Worm (Caenorhabditis elegans) whole organism, early embryonic: ENCODE results near the gene hot-1.

Experiments used
- B0310.2 ChIP-seq: sonication (generic microtip); optimal IDR thresholded peaks from 2 replicates; lab custom pipeline; 2016; ENCODE audit warnings: mild to moderate bottlenecking, missing genetic modification characterization, missing compliant biosample characterization
- F13C5.2 ChIP-seq: sonication (generic microtip); optimal IDR thresholded peaks from 2 replicates; lab custom pipeline; 2017; ENCODE audit warnings: mild to moderate bottlenecking, missing genetic modification characterization, inconsistent platforms, missing compliant biosample characterization
- aly-1 ChIP-seq: sonication (generic microtip); optimal IDR thresholded peaks from 2 replicates; lab custom pipeline; 2016; ENCODE audit warnings: missing genetic modification characterization, missing compliant biosample characterization
- ama-1 ChIP-seq: fragments of 150-350 bp; optimal IDR thresholded peaks from 2 replicates; lab custom pipeline; 2014
- ceh-13 ChIP-seq: fragments of 200-800 bp; sonication (Bioruptor generic); optimal IDR thresholded peaks from 2 replicates; lab custom pipeline; 2018; ENCODE audit warnings: mild to moderate bottlenecking, missing genetic modification characterization, missing compliant biosample characterization
- ceh-36 ChIP-seq: sonication (generic microtip); optimal IDR thresholded peaks from 2 replicates; lab custom pipeline; 2016; ENCODE audit warnings: missing genetic modification characterization, inconsistent platforms, missing compliant biosample characterization
- ets-7 ChIP-seq: sonication (generic microtip); optimal IDR thresholded peaks from 2 replicates; lab custom pipeline; 2016; ENCODE audit warnings: missing genotype, missing genetic modification characterization, missing compliant biosample characterization
- flt-1 ChIP-seq: fragments of 200-800 bp; sonication (Bioruptor generic); IDR thresholded peaks from 2 replicates; pipeline ENCODE4 v1.3.6; 2022; ENCODE audit warnings: missing genetic modification characterization, missing compliant biosample characterization
- hmbx-1 ChIP-seq: sonication (generic microtip); optimal IDR thresholded peaks from 2 replicates; lab custom pipeline; 2016; ENCODE audit warnings: mild to moderate bottlenecking, missing genetic modification characterization, missing compliant biosample characterization
- hmg-4 ChIP-seq: fragments of 200-800 bp; sonication (Bioruptor generic); optimal IDR thresholded peaks from 2 replicates; lab custom pipeline; 2018; ENCODE audit warnings: mild to moderate bottlenecking, missing genetic modification characterization, missing compliant biosample characterization
- hnd-1 ChIP-seq: sonication (generic microtip); optimal IDR thresholded peaks from 2 replicates; lab custom pipeline; 2016; ENCODE audit warnings: missing genetic modification characterization, missing compliant biosample characterization
- pes-1 ChIP-seq: fragments of 200-800 bp; sonication (Bioruptor generic); IDR thresholded peaks from 2 replicates; pipeline ENCODE4 v1.3.6; 2022; ENCODE audit warnings: missing genetic modification reagents, missing genetic modification characterization, missing compliant biosample characterization
- scrt-1 ChIP-seq: fragments of 200-800 bp; sonication (Bioruptor generic); IDR thresholded peaks from 2 replicates; pipeline ENCODE4 v1.3.6; 2022; ENCODE audit warnings: missing genetic modification characterization, missing compliant biosample characterization
- sea-1 ChIP-seq: fragments of 200-800 bp; sonication (Bioruptor generic); conservative IDR thresholded peaks from 2 replicates; pipeline ENCODE4 v1.3.6; 2022; ENCODE audit warnings: missing genetic modification characterization, missing compliant biosample characterization
- tbx-11 ChIP-seq: fragments of 200-800 bp; sonication (Bioruptor generic); IDR thresholded peaks from 2 replicates; pipeline ENCODE4 v1.3.6; 2022; ENCODE audit warnings: missing genetic modification characterization, missing compliant biosample characterization
- tbx-37 ChIP-seq: fragments of 200-800 bp; sonication (Bioruptor generic); conservative IDR thresholded peaks from 2 replicates; pipeline ENCODE4 v1.3.6; 2022; ENCODE audit warnings: missing genetic modification reagents, missing genetic modification characterization, missing compliant biosample characterization
- tra-4 ChIP-seq: sonication (generic microtip); optimal IDR thresholded peaks from 2 replicates; lab custom pipeline; 2017; ENCODE audit warnings: missing genetic modification characterization, missing compliant biosample characterization

Gene hot-1

ce11 chrV:14638075-14638474 is 17.1 kb downstream of the hot-1 start:
- TF ChIP-seq F13C5.2, result no peak
- TF ChIP-seq ceh-36 (tag; lab: Kevin White, UChicago), result no peak
- TF ChIP-seq scrt-1 (GFP tag; lab: Robert Waterston, UW), result no peak
- no peak for TF ChIP-seq tbx-37
- no peak for TF ChIP-seq ama-1
- no peak for TF ChIP-seq hmg-4 (GFP tag; lab: Kevin White, UChicago)
- no peak for TF ChIP-seq sea-1
- TF ChIP-seq tra-4 (tag; lab: Kevin White, UChicago), result no peak
- TF ChIP-seq hmbx-1 (tag; lab: Kevin White, UChicago), result no peak
- no peak for TF ChIP-seq ets-7
- no peak for TF ChIP-seq hnd-1 (tag; lab: Kevin White, UChicago)

- no peak for TF ChIP-seq flt-1 (GFP tag; lab: Robert Waterston, UW)
- no peak for TF ChIP-seq F13C5.2
- no peak for TF ChIP-seq ceh-36 (tag; lab: Kevin White, UChicago)
- TF ChIP-seq hnd-1 (tag; lab: Kevin White, UChicago), result no peak
- TF ChIP-seq pes-1 (GFP tag; lab: Robert Waterston, UW), result no peak
- no peak for TF ChIP-seq ama-1
- no peak for TF ChIP-seq aly-1 (tag; lab: Kevin White, UChicago)
- TF ChIP-seq sea-1, result no peak
- TF ChIP-seq scrt-1 (GFP tag; lab: Robert Waterston, UW), result no peak
These were observed 19.1 kb downstream of the hot-1 start, which contains the start of gene F43D2.7 for ce11 chrV:14640071-14640470. Gene F43D2.7 (minus strand): TSS chrV:14640171.

- TF ChIP-seq F13C5.2 (no peak), tra-4 (tag; lab: Kevin White, UChicago) (no peak), hmg-4 (GFP tag; lab: Kevin White, UChicago) (no peak), ets-7 (no peak), ceh-36 (tag; lab: Kevin White, UChicago) (no peak), scrt-1 (GFP tag; lab: Robert Waterston, UW) (no peak), ceh-13 (no peak), aly-1 (tag; lab: Kevin White, UChicago) (no peak)
These were observed 19.8 kb downstream of the hot-1 start, which contains the start of gene C54G10.1 for ce11 chrV:14640769-14641168. Gene C54G10.1 (plus strand): TSS chrV:14641101.

- no peak for TF ChIP-seq scrt-1 (GFP tag; lab: Robert Waterston, UW)
- no peak for TF ChIP-seq hmbx-1 (tag; lab: Kevin White, UChicago)
- TF ChIP-seq tbx-37, result no peak
- TF ChIP-seq aly-1 (tag; lab: Kevin White, UChicago), result no peak
- no peak for TF ChIP-seq ama-1
- TF ChIP-seq pes-1 (GFP tag; lab: Robert Waterston, UW), result no peak
- no peak for TF ChIP-seq hnd-1 (tag; lab: Kevin White, UChicago)
- no peak for TF ChIP-seq F13C5.2
- TF ChIP-seq hmg-4 (GFP tag; lab: Kevin White, UChicago), result no peak
- TF ChIP-seq tbx-11 (GFP tag; lab: Robert Waterston, UW), result no peak
- TF ChIP-seq flt-1 (GFP tag; lab: Robert Waterston, UW), result no peak
- TF ChIP-seq tra-4 (tag; lab: Kevin White, UChicago), result no peak
- TF ChIP-seq sea-1, result no peak
- TF ChIP-seq ceh-36 (tag; lab: Kevin White, UChicago), result no peak
- TF ChIP-seq ets-7, result no peak
- TF ChIP-seq B0310.2 (tag; lab: Kevin White, UChicago), result no peak
- TF ChIP-seq ceh-13, result no peak
These were observed 21.1 kb downstream of the hot-1 start for ce11 chrV:14642016-14642415.

ce11 chrV:14645817-14646789 is 25.2 kb downstream of the hot-1 start, which contains the start of the genes rfc-1 and pmp-3:
Gene rfc-1 (minus strand): TSS chrV:14645979.
Gene pmp-3 (plus strand): TSS chrV:14646739.
- 0 out of 2 replicates have a peak, but pooled peaks have one; percentile 25 for TF ChIP-seq flt-1 (GFP tag; lab: Robert Waterston, UW)
- TF ChIP-seq B0310.2 (tag; lab: Kevin White, UChicago), result no peak
- peak; percentile 36 for TF ChIP-seq hmg-4 (GFP tag; lab: Kevin White, UChicago)

- TF ChIP-seq hmbx-1 (tag; lab: Kevin White, UChicago) (no peak), tbx-37 (no peak), ceh-13 (no peak), pes-1 (GFP tag; lab: Robert Waterston, UW) (no peak), sea-1 (no peak), aly-1 (tag; lab: Kevin White, UChicago) (no peak), ets-7 (no peak)
These were observed 27.9 kb downstream of the hot-1 start for ce11 chrV:14648825-14649224.

- TF ChIP-seq pes-1 (GFP tag; lab: Robert Waterston, UW), result no peak
- no peak for TF ChIP-seq aly-1 (tag; lab: Kevin White, UChicago)
- TF ChIP-seq tbx-37, result no peak
- TF ChIP-seq hmbx-1 (tag; lab: Kevin White, UChicago), result no peak
- TF ChIP-seq F13C5.2, result no peak
- no peak for TF ChIP-seq hnd-1 (tag; lab: Kevin White, UChicago)
- TF ChIP-seq hmg-4 (GFP tag; lab: Kevin White, UChicago), result no peak
- no peak for TF ChIP-seq tra-4 (tag; lab: Kevin White, UChicago)
- TF ChIP-seq flt-1 (GFP tag; lab: Robert Waterston, UW), result no peak
- TF ChIP-seq ceh-13, result no peak
- TF ChIP-seq ama-1, result no peak
- TF ChIP-seq scrt-1 (GFP tag; lab: Robert Waterston, UW), result no peak
- TF ChIP-seq tbx-11 (GFP tag; lab: Robert Waterston, UW), result no peak
- no peak for TF ChIP-seq B0310.2 (tag; lab: Kevin White, UChicago)
These were observed 29.0 kb downstream of the hot-1 start for ce11 chrV:14649929-14650328.
